Fruit fly (Drosophila melanogaster) whole organism, embryonic: ENCODE measurements around the gene Tango9.

Experiments used
- Adf1 ChIP-seq: fragments of 200-800 bp; sonication (Bioruptor generic); IDR thresholded peaks from 2 replicates; pipeline ENCODE4 v1.3.6; 2022; ENCODE audit warnings: missing biosample characterization, missing genetic modification characterization
- B-H2 ChIP-seq: fragments of 200-800 bp; sonication (Bioruptor generic); optimal IDR thresholded peaks from 2 replicates; lab custom pipeline; 2018; ENCODE audit warnings: missing biosample characterization, mild to moderate bottlenecking, missing genetic modification characterization
- BEAF-32 ChIP-seq: fragments of 200-800 bp; sonication (Bioruptor generic); optimal IDR thresholded peaks from 3 replicates; lab custom pipeline; 2017; ENCODE audit warnings: missing biosample characterization, missing genetic modification characterization, mild to moderate bottlenecking, moderate library complexity, missing genetic modification reagents
- CG10267 ChIP-seq: fragments of 200-800 bp; sonication (Bioruptor generic); optimal IDR thresholded peaks from 2 replicates; lab custom pipeline; 2018; ENCODE audit warnings: missing biosample characterization, mild to moderate bottlenecking, missing genetic modification characterization, moderate library complexity
- CG11696 ChIP-seq: fragments of 200-800 bp; sonication (Bioruptor generic); IDR thresholded peaks from 2 replicates; pipeline ENCODE4 v1.3.6; 2022; ENCODE audit warnings: missing biosample characterization, missing genetic modification characterization
- CG12299 ChIP-seq: fragments of 200-800 bp; sonication (Bioruptor generic); optimal IDR thresholded peaks from 2 replicates; lab custom pipeline; 2018; ENCODE audit warnings: missing biosample characterization, mild to moderate bottlenecking, missing genetic modification characterization
- CG12391 ChIP-seq: fragments of 200-800 bp; sonication (Bioruptor generic); optimal IDR thresholded peaks from 3 replicates; lab custom pipeline; 2018; ENCODE audit warnings: missing biosample characterization, mild to moderate bottlenecking, missing genetic modification characterization, moderate library complexity
- CG12769 ChIP-seq: fragments of 200-800 bp; sonication (Bioruptor generic); optimal IDR thresholded peaks from 2 replicates; lab custom pipeline; 2019; ENCODE audit warnings: missing biosample characterization, mild to moderate bottlenecking, missing genetic modification characterization, moderate library complexity
- CG13296 ChIP-seq: fragments of 200-800 bp; sonication (Bioruptor generic); optimal IDR thresholded peaks from 3 replicates; lab custom pipeline; 2018; ENCODE audit warnings: missing biosample characterization, mild to moderate bottlenecking, missing genetic modification characterization
- CG14050 ChIP-seq: fragments of 200-800 bp; sonication (Bioruptor generic); IDR thresholded peaks from 3 replicates; pipeline ENCODE4 v1.3.6; 2022; ENCODE audit warnings: missing biosample characterization, missing genetic modification characterization
- CG1603 ChIP-seq: fragments of 200-800 bp; sonication (Bioruptor generic); optimal IDR thresholded peaks from 2 replicates; lab custom pipeline; 2019; ENCODE audit warnings: missing biosample characterization, mild to moderate bottlenecking, missing genetic modification characterization, moderate library complexity
- CG16813 ChIP-seq: fragments of 200-800 bp; sonication (Bioruptor generic); IDR thresholded peaks from 3 replicates; pipeline ENCODE4 v1.3.6; 2022; ENCODE audit warnings: missing biosample characterization, missing genetic modification characterization; ENCODE audit not compliant: partially characterized antibody
- CG18599 ChIP-seq: fragments of 200-800 bp; sonication (Bioruptor generic); optimal IDR thresholded peaks from 3 replicates; lab custom pipeline; 2017; ENCODE audit warnings: missing biosample characterization, missing genetic modification characterization, mild to moderate bottlenecking, moderate library complexity, missing genetic modification reagents
- CG2116 ChIP-seq: fragments of 200-800 bp; sonication (Bioruptor generic); optimal IDR thresholded peaks from 3 replicates; lab custom pipeline; 2018; ENCODE audit warnings: missing biosample characterization, mild to moderate bottlenecking, missing genetic modification characterization
- CG2712 ChIP-seq: fragments of 200-800 bp; optimal IDR thresholded peaks from 3 replicates; lab custom pipeline; 2019; ENCODE audit warnings: missing biosample characterization, mild to moderate bottlenecking, missing genetic modification characterization, moderate library complexity
- CG2875 ChIP-seq: fragments of 200-800 bp; sonication (Bioruptor generic); optimal IDR thresholded peaks from 2 replicates; lab custom pipeline; 2017; ENCODE audit warnings: missing biosample characterization, mild to moderate bottlenecking, missing genetic modification characterization, missing genetic modification reagents
- CG3065 ChIP-seq: fragments of 200-800 bp; sonication (Bioruptor generic); optimal IDR thresholded peaks from 2 replicates; lab custom pipeline; 2016; ENCODE audit warnings: missing biosample characterization, missing genetic modification characterization
- CG3163 ChIP-seq: fragments of 200-800 bp; sonication (Bioruptor generic); optimal IDR thresholded peaks from 3 replicates; lab custom pipeline; 2016; ENCODE audit warnings: missing biosample characterization, missing genetic modification characterization
- CG34422 ChIP-seq: fragments of 200-800 bp; sonication (Bioruptor generic); IDR thresholded peaks from 3 replicates; pipeline ENCODE4 v1.3.6; 2022; ENCODE audit warnings: missing biosample characterization, missing genetic modification characterization
- CG4328 ChIP-seq: fragments of 200-800 bp; sonication (Bioruptor generic); optimal IDR thresholded peaks from 3 replicates; lab custom pipeline; 2017; ENCODE audit warnings: missing biosample characterization, missing genetic modification reagents, missing genetic modification characterization
- CG4617 ChIP-seq: fragments of 200-800 bp; sonication (Bioruptor generic); optimal IDR thresholded peaks from 3 replicates; lab custom pipeline; 2016; ENCODE audit warnings: missing biosample characterization, missing genetic modification characterization, borderline replicate concordance
- CG6689 ChIP-seq: fragments of 200-800 bp; sonication (Bioruptor generic); IDR thresholded peaks from 2 replicates; pipeline ENCODE4 v1.3.6; 2022; ENCODE audit warnings: missing biosample characterization, missing genetic modification characterization
- CG8089 ChIP-seq: fragments of 200-800 bp; sonication (Bioruptor generic); optimal IDR thresholded peaks from 3 replicates; lab custom pipeline; 2016; ENCODE audit warnings: missing biosample characterization, missing genetic modification characterization
- CG8281 ChIP-seq: fragments of 200-800 bp; sonication (Bioruptor generic); optimal IDR thresholded peaks from 2 replicates; lab custom pipeline; 2018; ENCODE audit warnings: missing biosample characterization, mild to moderate bottlenecking, missing genetic modification characterization, moderate library complexity
- Dad ChIP-seq: fragments of 200-800 bp; sonication (Bioruptor generic); optimal IDR thresholded peaks from 3 replicates; lab custom pipeline; 2016; ENCODE audit warnings: missing biosample characterization, missing genetic modification characterization
- E2f2 ChIP-seq: fragments of 200-800 bp; sonication (Bioruptor generic); IDR thresholded peaks from 2 replicates; pipeline ENCODE4 v1.3.6; 2022; ENCODE audit warnings: missing biosample characterization, missing genetic modification characterization
- Ets97D ChIP-seq: fragments of 200-800 bp; sonication (Bioruptor generic); optimal IDR thresholded peaks from 3 replicates; lab custom pipeline; 2016; ENCODE audit warnings: missing biosample characterization, missing genetic modification characterization
- MESR4 ChIP-seq: fragments of 200-800 bp; sonication (Bioruptor generic); optimal IDR thresholded peaks from 2 replicates; lab custom pipeline; 2018; ENCODE audit warnings: missing biosample characterization, mild to moderate bottlenecking, missing genetic modification characterization, moderate library complexity
- Nf-YB ChIP-seq: fragments of 200-800 bp; sonication (Bioruptor generic); optimal IDR thresholded peaks from 3 replicates; lab custom pipeline; 2019; ENCODE audit warnings: missing biosample characterization, mild to moderate bottlenecking, missing genetic modification characterization, moderate library complexity
- Oli ChIP-seq: fragments of 200-800 bp; sonication (Bioruptor generic); optimal IDR thresholded peaks from 2 replicates; lab custom pipeline; 2018; ENCODE audit warnings: missing biosample characterization, mild to moderate bottlenecking, missing genetic modification characterization, moderate library complexity
- Poxn ChIP-seq: fragments of 200-800 bp; sonication (Bioruptor generic); IDR thresholded peaks from 2 replicates; pipeline ENCODE4 v1.3.6; 2022; ENCODE audit warnings: missing biosample characterization, missing genetic modification characterization
- chn ChIP-seq: fragments of 200-800 bp; sonication (Bioruptor generic); optimal IDR thresholded peaks from 2 replicates; lab custom pipeline; 2016; ENCODE audit warnings: missing biosample characterization, missing genetic modification characterization
- crp ChIP-seq, 2 experiments: fragments of 200-800 bp; sonication (Bioruptor generic); optimal IDR thresholded peaks; 2 replicates in 1 of 2; 3 replicates in 1 of 2; lab custom pipeline; 2017; ENCODE audit warnings: missing biosample characterization in 2 of 2, missing genetic modification characterization in 2 of 2, mild to moderate bottlenecking in 1 of 2, moderate library complexity in 1 of 2
- disco-r ChIP-seq: fragments of 200-800 bp; sonication (Bioruptor generic); optimal IDR thresholded peaks from 2 replicates; lab custom pipeline; 2016; ENCODE audit warnings: missing biosample characterization, missing genetic modification characterization
- ems ChIP-seq: fragments of 200-800 bp; sonication (Bioruptor generic); optimal IDR thresholded peaks from 3 replicates; lab custom pipeline; 2016; ENCODE audit warnings: missing biosample characterization, missing genetic modification characterization
- exex ChIP-seq: fragments of 200-800 bp; sonication (Bioruptor generic); optimal IDR thresholded peaks from 4 replicates; lab custom pipeline; 2018; ENCODE audit warnings: missing biosample characterization, mild to moderate bottlenecking, missing genetic modification characterization, moderate library complexity
- gcm ChIP-seq: fragments of 200-800 bp; sonication (Bioruptor generic); optimal IDR thresholded peaks from 2 replicates; lab custom pipeline; 2019; ENCODE audit warnings: missing biosample characterization, mild to moderate bottlenecking, missing genetic modification characterization, moderate library complexity
- gcm2 ChIP-seq: fragments of 200-800 bp; sonication (Bioruptor generic); optimal IDR thresholded peaks from 2 replicates; lab custom pipeline; 2016; ENCODE audit warnings: missing biosample characterization, missing genetic modification characterization
- hkb ChIP-seq, 2 experiments: fragments of 200-800 bp in 1 of 2; fragments of >200 bp in 1 of 2; sonication (Bioruptor generic) in 1 of 2; IDR thresholded peaks in 1 of 2; optimal IDR thresholded peaks in 1 of 2; 2 replicates each; pipeline versions ENCODE4 v1.3.6 to Lab custom; 2017 to 2022; ENCODE audit warnings: missing biosample characterization in 1 of 2, missing genetic modification characterization in 1 of 2
- phol ChIP-seq: fragments of 200-800 bp; sonication (Bioruptor generic); optimal IDR thresholded peaks from 3 replicates; lab custom pipeline; 2018; ENCODE audit warnings: missing biosample characterization, mild to moderate bottlenecking, missing genetic modification characterization, moderate library complexity
- pzg ChIP-seq: fragments of 200-800 bp; sonication (Bioruptor generic); optimal IDR thresholded peaks from 3 replicates; lab custom pipeline; 2018; ENCODE audit warnings: missing biosample characterization, mild to moderate bottlenecking, missing genetic modification characterization, moderate library complexity
- ranshi ChIP-seq: fragments of 200-800 bp; sonication (Bioruptor generic); IDR thresholded peaks from 2 replicates; pipeline ENCODE4 v1.3.6; 2022; ENCODE audit warnings: missing biosample characterization, missing genetic modification characterization
- run ChIP-seq: fragments of 200-800 bp; sonication (Bioruptor generic); optimal IDR thresholded peaks from 3 replicates; lab custom pipeline; 2018; ENCODE audit warnings: missing biosample characterization, mild to moderate bottlenecking, missing genetic modification characterization
- stwl ChIP-seq: fragments of 200-800 bp; sonication (Bioruptor generic); optimal IDR thresholded peaks from 3 replicates; lab custom pipeline; 2018; ENCODE audit warnings: missing biosample characterization, mild to moderate bottlenecking, missing genetic modification characterization, moderate library complexity
- tll ChIP-seq, 2 experiments: fragments of 200-800 bp in 1 of 2; fragments of >200 bp in 1 of 2; sonication (Bioruptor generic) in 1 of 2; optimal IDR thresholded peaks; 2 replicates each; lab custom pipeline; 2017 to 2019; ENCODE audit warnings: missing biosample characterization in 2 of 2, missing genetic modification characterization in 2 of 2, mild to moderate bottlenecking in 1 of 2, moderate library complexity in 1 of 2
- tup ChIP-seq: fragments of 200-800 bp; sonication (Bioruptor generic); optimal IDR thresholded peaks from 2 replicates; lab custom pipeline; 2016; ENCODE audit warnings: missing biosample characterization, mild to moderate bottlenecking, missing genetic modification characterization, moderate library complexity
- vfl ChIP-seq: fragments of 200-800 bp; sonication (Bioruptor generic); optimal IDR thresholded peaks from 2 replicates; lab custom pipeline; 2016; ENCODE audit warnings: missing biosample characterization, missing genetic modification characterization
- wor ChIP-seq: fragments of 200-800 bp; sonication (Bioruptor generic); IDR thresholded peaks from 2 replicates; pipeline ENCODE4 v1.3.6; 2022; ENCODE audit warnings: missing biosample characterization, missing genetic modification characterization

The Tango9 gene

DNA sequence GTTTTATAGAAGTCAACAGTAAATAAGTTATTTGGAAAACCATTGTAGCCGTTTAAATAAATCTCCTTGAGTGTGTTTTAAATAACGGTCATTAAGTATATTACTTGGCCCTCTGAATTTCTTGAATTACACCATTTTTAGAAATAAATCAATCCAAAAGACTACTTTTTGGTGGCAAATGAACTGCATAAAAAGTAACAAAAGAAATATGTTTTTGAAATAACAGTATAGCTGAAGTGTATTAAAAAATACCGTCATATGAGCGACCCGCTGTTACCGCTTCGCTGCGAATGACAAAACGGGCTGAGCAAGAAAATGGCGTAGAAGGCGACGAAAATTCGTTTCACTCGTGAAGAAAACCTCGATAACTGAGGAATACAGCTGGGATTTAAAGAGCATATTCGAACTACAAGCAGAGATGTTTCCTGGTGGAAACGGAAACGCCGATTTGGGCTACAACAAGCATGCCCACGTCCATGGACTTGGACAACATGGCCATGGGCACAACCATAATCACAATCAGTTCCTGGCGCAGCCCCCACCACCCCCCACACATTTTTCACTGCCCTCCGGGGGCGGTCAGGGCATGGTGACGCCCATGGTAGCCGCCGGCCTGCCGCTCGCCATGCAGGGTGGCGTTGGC lies 25.2 kb downstream of the Tango9 start, which contains the start of gene CG31211 (continued):
- no peak for TF ChIP-seq gcm
- peak; percentile 96 for TF ChIP-seq MESR4 (GFP tag; lab: Kevin White, UChicago)
- TF ChIP-seq disco-r (GFP tag; lab: Kevin White, UChicago), result no peak
- no peak for TF ChIP-seq hkb (optimal IDR thresholded peaks at IDR 0.05; lab: Kevin White, UChicago)
- TF ChIP-seq hkb (GFP tag; IDR thresholded peaks at IDR 0.05; lab: Robert Waterston, UW), result no peak
- no peak for TF ChIP-seq tup (GFP tag; lab: Kevin White, UChicago)
- TF ChIP-seq wor, result no peak
- TF ChIP-seq Dad (GFP tag; lab: Kevin White, UChicago), result no peak
- TF ChIP-seq CG3163 (GFP tag; lab: Kevin White, UChicago), result no peak
- TF ChIP-seq CG10267 (tag; lab: Kevin White, UChicago), result peak; percentile 44
- peak; percentile 41 for TF ChIP-seq Ets97D (GFP tag; lab: Kevin White, UChicago)
- peak in 1 of 2 experiments; percentile 31 for TF ChIP-seq crp (GFP tag; optimal IDR thresholded peaks at IDR 0.05; lab: Kevin White, UChicago)
- TF ChIP-seq CG4328 (GFP tag; lab: Kevin White, UChicago), result no peak
- TF ChIP-seq phol (tag; lab: Kevin White, UChicago), result peak; percentile 96
- TF ChIP-seq CG18599, result no peak
- peak in 1 of 2 experiments; percentile 70 for TF ChIP-seq tll (GFP tag; optimal IDR thresholded peaks at IDR 0.05; lab: Kevin White, UChicago)
- TF ChIP-seq CG2116, result peak; percentile 77
- TF ChIP-seq BEAF-32 (GFP tag; lab: Kevin White, UChicago), result peak; percentile 10
- TF ChIP-seq chn (GFP tag; lab: Kevin White, UChicago), result peak; percentile 18
- no peak for TF ChIP-seq Nf-YB (GFP tag; lab: Kevin White, UChicago)
- no peak for TF ChIP-seq Adf1 (GFP tag; lab: Robert Waterston, UW)
- peak; percentile 14 for TF ChIP-seq gcm2 (GFP tag; lab: Kevin White, UChicago)
- no peak for TF ChIP-seq CG14050 (GFP tag; lab: Robert Waterston, UW)
- TF ChIP-seq CG6689 (GFP tag; lab: Robert Waterston, UW), result no peak
- peak; percentile 41 for TF ChIP-seq CG12391 (tag; lab: Kevin White, UChicago)

dm6 chr3R:11948903-11949358 lies 25.8 kb downstream of the Tango9 start, which contains the start of gene Cad87A:
Gene Cad87A (minus strand): TSS chr3R:11949129.
- TF ChIP-seq CG8281 (tag; lab: Kevin White, UChicago), result peak; percentile 7
- TF ChIP-seq CG2875 (GFP tag; lab: Kevin White, UChicago), result peak; percentile 50
- peak; percentile 49 for TF ChIP-seq CG1603 (tag; lab: Kevin White, UChicago)
- no peak for TF ChIP-seq CG11696 (GFP tag; lab: Robert Waterston, UW)
- no peak for TF ChIP-seq vfl (GFP tag; lab: Kevin White, UChicago)
- TF ChIP-seq CG3065 (GFP tag; lab: Kevin White, UChicago), result no peak
- no peak for TF ChIP-seq CG34422 (GFP tag; lab: Robert Waterston, UW)
- TF ChIP-seq Poxn (GFP tag; lab: Robert Waterston, UW), result no peak
- peak; percentile 52 for TF ChIP-seq CG12769 (tag; lab: Kevin White, UChicago)
- no peak for TF ChIP-seq ranshi (GFP tag; lab: Robert Waterston, UW)
- peak; percentile 28 for TF ChIP-seq CG2712 (tag; lab: Kevin White, UChicago)
- no peak for TF ChIP-seq CG6689 (GFP tag; lab: Robert Waterston, UW)
- TF ChIP-seq exex (tag; lab: Kevin White, UChicago), result no peak
- TF ChIP-seq pzg (GFP tag; lab: Kevin White, UChicago), result peak; percentile 81
- TF ChIP-seq CG16813 (GFP tag; lab: Robert Waterston, UW), result no peak
- TF ChIP-seq Oli (tag; lab: Kevin White, UChicago), result no peak
- peak; percentile 57 for TF ChIP-seq CG12299
- peak; percentile 45 for TF ChIP-seq CG13296 (GFP tag; lab: Kevin White, UChicago)
- TF ChIP-seq run (tag; lab: Kevin White, UChicago), result peak; percentile 36
- TF ChIP-seq CG4617 (GFP tag; lab: Kevin White, UChicago), result no peak
- TF ChIP-seq tup (GFP tag; lab: Kevin White, UChicago), result no peak
- TF ChIP-seq stwl (tag; lab: Kevin White, UChicago), result peak; percentile 53
- TF ChIP-seq E2f2, result no peak
- TF ChIP-seq CG8089 (GFP tag; lab: Kevin White, UChicago), result no peak
- peak; percentile 34 for TF ChIP-seq ems (GFP tag; lab: Kevin White, UChicago)
- peak; percentile 6 for TF ChIP-seq B-H2 (GFP tag; lab: Kevin White, UChicago)
